Worm (Caenorhabditis elegans): ENCODE measurements around the gene gex-2.

- TF ChIP-seq dao-5 (tag; optimal IDR thresholded peaks at IDR 0.05): no peak
- no peak for TF ChIP-seq him-1 (tag; optimal IDR thresholded peaks at IDR 0.05)
Observed at ce11 chrIV:594840-595239, 22.3 kb downstream of the gex-2 start.
